Fruit fly (Drosophila melanogaster) whole organism, prepupa: ENCODE measurements around the gene CG11601.

Experiments used
- Blimp-1 ChIP-seq: fragments of 200-800 bp; sonication (Bioruptor generic); optimal IDR thresholded peaks from 3 replicates; lab custom pipeline; 2017; ENCODE audit warnings: missing biosample characterization, missing genetic modification characterization, mild to moderate bottlenecking, moderate library complexity, missing genetic modification reagents
- CG10631 ChIP-seq: fragments of 200-800 bp; sonication (Bioruptor generic); optimal IDR thresholded peaks from 2 replicates; lab custom pipeline; 2016; ENCODE audit warnings: missing biosample characterization, missing genetic modification characterization
- CG10669 ChIP-seq: fragments of 200-800 bp; sonication (Bioruptor generic); optimal IDR thresholded peaks from 3 replicates; lab custom pipeline; 2018; ENCODE audit warnings: missing biosample characterization, mild to moderate bottlenecking, missing genetic modification characterization, moderate library complexity
- CG11294 ChIP-seq: fragments of 200-800 bp; sonication (Bioruptor generic); IDR thresholded peaks from 2 replicates; pipeline ENCODE4 v1.3.6; 2022; ENCODE audit warnings: missing biosample characterization, missing genetic modification characterization
- CG11762 ChIP-seq: fragments of 200-800 bp; sonication (Bioruptor generic); optimal IDR thresholded peaks from 3 replicates; lab custom pipeline; 2016; ENCODE audit warnings: missing biosample characterization, missing genetic modification characterization; ENCODE audit not compliant: insufficient read depth
- CG11902 ChIP-seq: fragments of 200-800 bp; sonication (Bioruptor generic); optimal IDR thresholded peaks from 3 replicates; lab custom pipeline; 2016; ENCODE audit warnings: missing biosample characterization, missing genetic modification characterization
- CG15336 ChIP-seq: fragments of 200-800 bp; sonication (Bioruptor generic); IDR thresholded peaks from 2 replicates; pipeline ENCODE4 v1.3.6; 2022; ENCODE audit warnings: missing biosample characterization, missing genetic modification characterization
- CG1621 ChIP-seq: fragments of 200-800 bp; sonication (Bioruptor generic); optimal IDR thresholded peaks from 3 replicates; lab custom pipeline; 2018; ENCODE audit warnings: missing biosample characterization, mild to moderate bottlenecking, missing genetic modification characterization
- CG31627 ChIP-seq: fragments of 200-800 bp; sonication (Bioruptor generic); optimal IDR thresholded peaks from 3 replicates; lab custom pipeline; 2016; ENCODE audit warnings: missing biosample characterization, missing genetic modification characterization
- CG32006 ChIP-seq: fragments of 200-800 bp; sonication (Bioruptor generic); optimal IDR thresholded peaks from 3 replicates; lab custom pipeline; 2017; ENCODE audit warnings: missing biosample characterization, mild to moderate bottlenecking, missing genetic modification characterization
- CG34406 ChIP-seq: fragments of 200-800 bp; sonication (Bioruptor generic); optimal IDR thresholded peaks from 3 replicates; lab custom pipeline; 2016; ENCODE audit warnings: missing biosample characterization, missing genetic modification characterization
- CG6163 ChIP-seq: fragments of 200-800 bp; sonication (Bioruptor generic); IDR thresholded peaks from 3 replicates; pipeline ENCODE4 v1.3.6; 2022; ENCODE audit warnings: missing biosample characterization, missing genetic modification characterization
- CG6854 ChIP-seq: fragments of 200-800 bp; sonication (Bioruptor generic); optimal IDR thresholded peaks from 2 replicates; lab custom pipeline; 2017; ENCODE audit warnings: missing biosample characterization, mild to moderate bottlenecking, missing genetic modification characterization
- CG7368 ChIP-seq: fragments of 200-800 bp; sonication (Bioruptor generic); optimal IDR thresholded peaks from 3 replicates; lab custom pipeline; 2016; ENCODE audit warnings: missing biosample characterization, missing genetic modification characterization
- CG8119 ChIP-seq: fragments of 200-800 bp; sonication (Bioruptor generic); IDR thresholded peaks from 3 replicates; pipeline ENCODE4 v1.3.6; 2022; ENCODE audit warnings: missing biosample characterization, missing genetic modification characterization
- CG9139 ChIP-seq: fragments of 200-800 bp; sonication (Bioruptor generic); optimal IDR thresholded peaks from 3 replicates; lab custom pipeline; 2017; ENCODE audit warnings: missing biosample characterization, mild to moderate bottlenecking, missing genetic modification characterization
- Eip78C ChIP-seq: fragments of 200-800 bp; sonication (Bioruptor generic); peaks from one replicate; lab custom pipeline; 2016; ENCODE audit warnings: missing biosample characterization, missing genetic modification characterization
- Eip93F ChIP-seq: fragments of 200-800 bp; sonication (Bioruptor generic); optimal IDR thresholded peaks from 2 replicates; lab custom pipeline; 2016; ENCODE audit warnings: missing biosample characterization, mild to moderate bottlenecking, missing genetic modification characterization
- Gug ChIP-seq: fragments of 200-800 bp; sonication (Bioruptor generic); IDR thresholded peaks from 2 replicates; pipeline ENCODE4 v1.3.6; 2022; ENCODE audit warnings: missing biosample characterization, missing genetic modification characterization
- Hr4 ChIP-seq: fragments of 200-800 bp; sonication (Bioruptor generic); optimal IDR thresholded peaks from 3 replicates; lab custom pipeline; 2016; ENCODE audit warnings: missing biosample characterization, missing genetic modification characterization
- Lpt ChIP-seq: fragments of 200-800 bp; sonication (Bioruptor generic); optimal IDR thresholded peaks from 3 replicates; lab custom pipeline; 2016; ENCODE audit warnings: missing biosample characterization, missing genetic modification characterization
- Met ChIP-seq: fragments of 200-800 bp; sonication (Bioruptor generic); optimal IDR thresholded peaks from 3 replicates; lab custom pipeline; 2016; ENCODE audit warnings: missing biosample characterization, missing genetic modification characterization
- OdsH ChIP-seq: fragments of 200-800 bp; sonication (Bioruptor generic); optimal IDR thresholded peaks from 3 replicates; lab custom pipeline; 2016; ENCODE audit warnings: missing biosample characterization, missing genetic modification characterization
- Smox ChIP-seq: fragments of 200-800 bp; sonication (Bioruptor generic); optimal IDR thresholded peaks from 3 replicates; lab custom pipeline; 2016; ENCODE audit warnings: missing biosample characterization, missing genetic modification characterization
- Sox15 ChIP-seq: fragments of 200-800 bp; sonication (Bioruptor generic); optimal IDR thresholded peaks from 3 replicates; lab custom pipeline; 2016; ENCODE audit warnings: missing biosample characterization, missing genetic modification characterization
- acj6 ChIP-seq: fragments of 200-800 bp; sonication (Bioruptor generic); optimal IDR thresholded peaks from 3 replicates; lab custom pipeline; 2016; ENCODE audit warnings: missing biosample characterization, missing genetic modification characterization
- dac ChIP-seq: fragments of 200-800 bp; sonication (Bioruptor generic); optimal IDR thresholded peaks from 2 replicates; lab custom pipeline; 2017; ENCODE audit warnings: missing biosample characterization, mild to moderate bottlenecking, missing genetic modification characterization
- eg ChIP-seq: fragments of 200-800 bp; sonication (Bioruptor generic); IDR thresholded peaks from 3 replicates; pipeline ENCODE4 v1.3.6; 2022; ENCODE audit warnings: missing biosample characterization, missing genetic modification characterization
- esn ChIP-seq: fragments of 200-800 bp; sonication (Bioruptor generic); optimal IDR thresholded peaks from 2 replicates; lab custom pipeline; 2016; ENCODE audit warnings: missing biosample characterization, mild to moderate bottlenecking, missing genetic modification characterization, moderate library complexity
- fd59A ChIP-seq: fragments of 200-800 bp; sonication (Bioruptor generic); optimal IDR thresholded peaks from 2 replicates; lab custom pipeline; 2017; ENCODE audit warnings: missing biosample characterization, mild to moderate bottlenecking, missing genetic modification characterization, missing genetic modification reagents
- fd85E ChIP-seq: fragments of 200-800 bp; sonication (Bioruptor generic); optimal IDR thresholded peaks from 3 replicates; lab custom pipeline; 2016; ENCODE audit warnings: missing biosample characterization, missing genetic modification characterization
- fkh ChIP-seq: fragments of 200-800 bp; sonication (Bioruptor generic); optimal IDR thresholded peaks from 3 replicates; lab custom pipeline; 2017; ENCODE audit warnings: missing biosample characterization, mild to moderate bottlenecking, missing genetic modification characterization, moderate library complexity
- pdm3 ChIP-seq: fragments of 200-800 bp; sonication (Bioruptor generic); optimal IDR thresholded peaks from 3 replicates; lab custom pipeline; 2016; ENCODE audit warnings: missing biosample characterization, missing genetic modification characterization
- salr ChIP-seq, 2 experiments: fragments of 200-800 bp; sonication (Bioruptor generic); optimal IDR thresholded peaks; 3 replicates each; lab custom pipeline; 2016 to 2018; ENCODE audit warnings: missing biosample characterization in 2 of 2, missing genetic modification characterization in 2 of 2, mild to moderate bottlenecking in 1 of 2
- spab ChIP-seq: fragments of 200-800 bp; sonication (Bioruptor generic); optimal IDR thresholded peaks from 2 replicates; lab custom pipeline; 2017; ENCODE audit warnings: missing biosample characterization, mild to moderate bottlenecking, missing genetic modification characterization, missing genetic modification reagents
- svp ChIP-seq: fragments of 200-800 bp; sonication (Bioruptor generic); peaks from one replicate; lab custom pipeline; 2016; ENCODE audit warnings: missing biosample characterization, missing genetic modification characterization
- vri ChIP-seq: fragments of 200-800 bp; sonication (Bioruptor generic); optimal IDR thresholded peaks from 3 replicates; lab custom pipeline; 2016; ENCODE audit warnings: missing biosample characterization, mild to moderate bottlenecking, missing genetic modification characterization

The CG11601 gene

DNA sequence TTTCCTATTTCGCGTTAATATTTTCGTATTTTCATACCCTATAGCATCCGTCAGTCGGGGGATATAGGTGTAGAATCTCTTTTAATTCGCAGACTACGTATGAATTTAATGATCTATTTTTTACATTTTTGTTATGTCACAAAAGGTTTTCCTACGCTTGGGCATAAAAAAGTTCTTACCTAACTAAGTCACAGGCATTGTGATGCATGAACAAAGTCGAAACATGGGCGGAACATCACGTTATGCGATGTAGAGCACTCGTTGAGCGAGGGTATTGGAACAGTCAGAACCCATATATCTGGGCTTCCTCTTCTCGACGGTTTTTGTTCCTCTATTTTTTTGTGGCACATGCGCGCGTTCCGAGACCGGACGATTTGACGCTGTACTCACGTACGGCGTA lies 26.1 kb upstream of the CG11601 start:
- TF ChIP-seq CG10631 (GFP tag; lab: Kevin White, UChicago) (no peak), CG11762 (GFP tag; lab: Kevin White, UChicago) (no peak), esn (GFP tag; lab: Kevin White, UChicago) (no peak), CG8119 (GFP tag; lab: Robert Waterston, UW) (no peak), Eip93F (GFP tag; lab: Kevin White, UChicago) (no peak), CG7368 (GFP tag; lab: Kevin White, UChicago) (no peak), OdsH (GFP tag; lab: Kevin White, UChicago) (peak; percentile 5), Smox (GFP tag; lab: Kevin White, UChicago) (no peak), Lpt (no peak), Met (GFP tag; lab: Kevin White, UChicago) (no peak), eg (GFP tag; lab: Robert Waterston, UW) (no peak), CG32006 (GFP tag; lab: Kevin White, UChicago) (no peak), dac (no peak), pdm3 (GFP tag; lab: Kevin White, UChicago) (no peak), CG6854 (GFP tag; lab: Kevin White, UChicago) (no peak), CG11902 (GFP tag; lab: Kevin White, UChicago) (no peak), Eip78C (peak; percentile 29)

DNA sequence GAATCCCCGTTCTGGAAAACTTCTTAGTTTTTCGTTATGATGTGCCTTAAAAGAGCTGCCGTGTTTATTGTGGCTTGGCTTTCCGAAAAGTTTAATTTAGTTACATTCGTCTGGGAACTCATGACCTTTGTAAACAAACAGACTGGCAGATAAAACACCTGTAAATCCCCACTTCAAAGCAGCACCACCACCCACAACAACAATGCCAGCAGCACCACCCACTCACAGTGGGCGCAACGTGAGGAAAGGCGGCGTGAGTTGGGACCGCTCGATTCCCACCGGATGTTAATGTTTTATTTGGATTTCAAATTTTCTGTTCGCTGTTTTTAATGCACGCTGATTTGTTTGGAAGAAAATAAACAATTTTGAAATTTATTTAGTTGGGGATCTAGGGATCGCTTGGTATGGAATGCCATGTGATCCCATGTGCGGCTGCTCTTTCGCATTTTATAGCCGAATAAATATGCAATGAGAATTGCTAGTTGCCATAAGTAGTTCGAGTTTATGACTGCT lies 25.2 kb upstream of the CG11601 start:
- TF ChIP-seq svp (GFP tag; lab: Kevin White, UChicago), result peak; percentile 64
- TF ChIP-seq Sox15 (GFP tag; lab: Kevin White, UChicago), result no peak

- no peak for TF ChIP-seq CG1621 (tag; lab: Kevin White, UChicago)
- no peak for TF ChIP-seq spab (GFP tag; lab: Kevin White, UChicago)
- TF ChIP-seq CG11294, result no peak
These were observed 24.1 kb upstream of the CG11601 start for dm6 chr2L:307129-307528.

DNA sequence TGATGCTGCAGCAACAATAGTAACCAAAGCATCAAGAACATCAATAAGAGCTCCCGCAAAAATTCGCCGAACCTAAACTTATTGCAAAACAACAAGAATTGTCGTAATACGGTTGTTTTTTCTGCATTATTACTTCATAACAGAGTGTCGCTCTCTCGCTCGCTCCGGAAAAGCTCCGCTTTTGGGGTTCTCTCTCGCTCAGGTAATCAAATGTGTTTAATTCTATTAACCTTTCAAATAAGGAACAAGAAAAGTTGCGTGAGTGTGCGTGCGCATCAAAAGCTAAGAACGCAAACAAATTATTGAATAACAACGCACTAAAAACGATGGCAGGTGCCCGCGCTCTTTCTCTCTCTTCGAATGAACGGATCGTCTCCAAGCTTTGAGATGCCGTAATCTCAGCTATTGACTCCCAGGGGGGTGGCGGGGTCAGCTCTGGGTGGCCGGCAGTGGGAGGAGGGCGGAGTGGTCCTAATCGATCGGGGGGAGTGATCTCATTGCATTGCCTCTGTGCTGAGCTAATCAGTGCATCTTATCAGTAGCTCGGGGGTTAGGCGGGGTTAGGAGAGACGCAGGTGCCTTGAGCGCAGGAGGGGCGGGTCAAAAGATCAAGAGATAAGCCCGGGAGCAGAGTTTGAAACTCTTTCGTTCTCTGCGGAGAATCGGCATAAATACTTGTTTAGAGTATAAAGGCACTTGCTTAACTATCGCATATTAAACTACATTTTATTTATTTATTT lies 23.3 kb upstream of the CG11601 start:
- no peak for TF ChIP-seq CG31627
- no peak for TF ChIP-seq CG7368 (GFP tag; lab: Kevin White, UChicago)
- TF ChIP-seq eg (GFP tag; lab: Robert Waterston, UW), result 0 out of 3 replicates have a peak, but pooled peaks have one; percentile 8
- no peak for TF ChIP-seq OdsH (GFP tag; lab: Kevin White, UChicago)
- TF ChIP-seq CG9139, result no peak
- TF ChIP-seq dac, result no peak
- TF ChIP-seq CG6854 (GFP tag; lab: Kevin White, UChicago), result no peak
- no peak for TF ChIP-seq acj6 (GFP tag; lab: Kevin White, UChicago)
- TF ChIP-seq esn (GFP tag; lab: Kevin White, UChicago), result no peak
- TF ChIP-seq svp (GFP tag; lab: Kevin White, UChicago), result peak; percentile 94
- peak; percentile 24 for TF ChIP-seq fkh (GFP tag; lab: Kevin White, UChicago)
- no peak for TF ChIP-seq CG10631 (GFP tag; lab: Kevin White, UChicago)
- no peak for TF ChIP-seq fd85E (GFP tag; lab: Kevin White, UChicago)
- no peak for TF ChIP-seq Hr4 (GFP tag; lab: Kevin White, UChicago)
- TF ChIP-seq CG15336, result no peak
- TF ChIP-seq CG6163, result 0 out of 3 replicates have a peak, but pooled peaks have one; percentile 12
- peak; percentile 61 for TF ChIP-seq vri (GFP tag; lab: Kevin White, UChicago)
- TF ChIP-seq salr (GFP tag; optimal IDR thresholded peaks at IDR 0.05; lab: Kevin White, UChicago), result no peak
- TF ChIP-seq Eip78C, result no peak
- no peak for TF ChIP-seq CG10669 (GFP tag; lab: Kevin White, UChicago)
- peak; percentile 8; the same call in 1 of the 2 replicates for TF ChIP-seq Gug (GFP tag; lab: Robert Waterston, UW)
- TF ChIP-seq CG34406 (GFP tag; lab: Kevin White, UChicago), result no peak
- no peak for TF ChIP-seq fd59A (GFP tag; lab: Kevin White, UChicago)
- TF ChIP-seq Blimp-1 (GFP tag; lab: Kevin White, UChicago), result no peak
- TF ChIP-seq CG8119 (GFP tag; lab: Robert Waterston, UW), result no peak
